Worm (Caenorhabditis elegans) whole organism, L1 larva: Measurements from ENCODE around the gene knl-1.
A peak's percentile ranks its signal among the peaks of the same experiment; 100 is the strongest.

Experiments
- ama-1 ChIP-seq: fragments of 150-350 bp; optimal IDR thresholded peaks from 2 replicates; lab custom pipeline; 2014
- blmp-1 ChIP-seq: fragments of 150-350 bp; optimal IDR thresholded peaks from 2 replicates; lab custom pipeline; 2014; ENCODE audit warnings: missing biosample characterization, missing genetic modification characterization
- nhr-12 ChIP-seq: sonication (generic microtip); optimal IDR thresholded peaks from 2 replicates; lab custom pipeline; 2017; ENCODE audit warnings: missing biosample characterization, missing genetic modification characterization
- nhr-237 ChIP-seq: fragments of 150-350 bp; optimal IDR thresholded peaks from 2 replicates; lab custom pipeline; 2014; ENCODE audit warnings: missing biosample characterization, missing genetic modification characterization
- nhr-28 ChIP-seq: fragments of 150-350 bp; optimal IDR thresholded peaks from 2 replicates; lab custom pipeline; 2014; ENCODE audit warnings: missing biosample characterization, missing genetic modification characterization
- unc-86 ChIP-seq: sonication (generic microtip); optimal IDR thresholded peaks from 2 replicates; lab custom pipeline; 2016; ENCODE audit warnings: missing genetic modification characterization, missing compliant biosample characterization
- ztf-11 ChIP-seq, 2 experiments: sonication (generic microtip); optimal IDR thresholded peaks; 2 replicates each; lab custom pipeline; 2016 to 2017; ENCODE audit warnings: missing genetic modification characterization in 2 of 2, missing biosample characterization in 1 of 2, missing compliant biosample characterization in 1 of 2

- TF ChIP-seq blmp-1 (tag; lab: Kevin White, UChicago) = no peak
- TF ChIP-seq nhr-28 (tag; lab: Kevin White, UChicago) = no peak
- no peak for TF ChIP-seq nhr-237 (tag; lab: Kevin White, UChicago)
- TF ChIP-seq unc-86 (tag; lab: Kevin White, UChicago) = peak; percentile 97
- no peak for TF ChIP-seq nhr-12 (tag; lab: Kevin White, UChicago)
- no peak for TF ChIP-seq ztf-11 (tag; optimal IDR thresholded peaks at IDR 0.05; lab: Kevin White, UChicago)
- TF ChIP-seq ama-1 = no peak
These were observed 38.9 kb upstream of the knl-1 start for ce11 chrIII:8211562-8211961.
